Fruit fly (Drosophila melanogaster) whole organism, prepupa: ENCODE measurements around the gene CG11000.

Source experiments
- Blimp-1 ChIP-seq: fragments of 200-800 bp; sonication (Bioruptor generic); optimal IDR thresholded peaks from 3 replicates; lab custom pipeline; 2017; ENCODE audit warnings: missing biosample characterization, missing genetic modification characterization, mild to moderate bottlenecking, moderate library complexity, missing genetic modification reagents
- CG10631 ChIP-seq: fragments of 200-800 bp; sonication (Bioruptor generic); optimal IDR thresholded peaks from 2 replicates; lab custom pipeline; 2016; ENCODE audit warnings: missing biosample characterization, missing genetic modification characterization
- CG10669 ChIP-seq: fragments of 200-800 bp; sonication (Bioruptor generic); optimal IDR thresholded peaks from 3 replicates; lab custom pipeline; 2018; ENCODE audit warnings: missing biosample characterization, mild to moderate bottlenecking, missing genetic modification characterization, moderate library complexity
- CG11762 ChIP-seq: fragments of 200-800 bp; sonication (Bioruptor generic); optimal IDR thresholded peaks from 3 replicates; lab custom pipeline; 2016; ENCODE audit warnings: missing biosample characterization, missing genetic modification characterization; ENCODE audit not compliant: insufficient read depth
- CG11902 ChIP-seq: fragments of 200-800 bp; sonication (Bioruptor generic); optimal IDR thresholded peaks from 3 replicates; lab custom pipeline; 2016; ENCODE audit warnings: missing biosample characterization, missing genetic modification characterization
- CG15336 ChIP-seq: fragments of 200-800 bp; sonication (Bioruptor generic); IDR thresholded peaks from 2 replicates; pipeline ENCODE4 v1.3.6; 2022; ENCODE audit warnings: missing biosample characterization, missing genetic modification characterization
- CG1621 ChIP-seq: fragments of 200-800 bp; sonication (Bioruptor generic); optimal IDR thresholded peaks from 3 replicates; lab custom pipeline; 2018; ENCODE audit warnings: missing biosample characterization, mild to moderate bottlenecking, missing genetic modification characterization
- CG32006 ChIP-seq: fragments of 200-800 bp; sonication (Bioruptor generic); optimal IDR thresholded peaks from 3 replicates; lab custom pipeline; 2017; ENCODE audit warnings: missing biosample characterization, mild to moderate bottlenecking, missing genetic modification characterization
- CG4318 ChIP-seq: fragments of 200-800 bp; sonication (Bioruptor generic); optimal IDR thresholded peaks from 3 replicates; lab custom pipeline; 2017; ENCODE audit warnings: missing biosample characterization, mild to moderate bottlenecking, missing genetic modification characterization
- CG6163 ChIP-seq: fragments of 200-800 bp; sonication (Bioruptor generic); IDR thresholded peaks from 3 replicates; pipeline ENCODE4 v1.3.6; 2022; ENCODE audit warnings: missing biosample characterization, missing genetic modification characterization
- CG8119 ChIP-seq: fragments of 200-800 bp; sonication (Bioruptor generic); IDR thresholded peaks from 3 replicates; pipeline ENCODE4 v1.3.6; 2022; ENCODE audit warnings: missing biosample characterization, missing genetic modification characterization
- CG8632 ChIP-seq: fragments of 200-800 bp; sonication (Bioruptor generic); optimal IDR thresholded peaks from 3 replicates; lab custom pipeline; 2016; ENCODE audit warnings: missing biosample characterization, missing genetic modification characterization
- Ets21C ChIP-seq: fragments of 200-800 bp; sonication (Bioruptor generic); optimal IDR thresholded peaks from 3 replicates; lab custom pipeline; 2016; ENCODE audit warnings: missing biosample characterization, missing genetic modification characterization
- Ets96B ChIP-seq: fragments of 200-800 bp; optimal IDR thresholded peaks from 2 replicates; lab custom pipeline; 2019; ENCODE audit warnings: missing biosample characterization, mild to moderate bottlenecking, missing genetic modification characterization, moderate library complexity
- Gug ChIP-seq: fragments of 200-800 bp; sonication (Bioruptor generic); IDR thresholded peaks from 2 replicates; pipeline ENCODE4 v1.3.6; 2022; ENCODE audit warnings: missing biosample characterization, missing genetic modification characterization
- Hr38 ChIP-seq: sonication (Bioruptor generic); optimal IDR thresholded peaks from 2 replicates; lab custom pipeline; 2016; ENCODE audit warnings: missing biosample characterization, missing genetic modification characterization
- Hr39 ChIP-seq: fragments of 200-800 bp; sonication (Bioruptor generic); optimal IDR thresholded peaks from 2 replicates; lab custom pipeline; 2016; ENCODE audit warnings: missing biosample characterization, missing genetic modification characterization
- Hr4 ChIP-seq: fragments of 200-800 bp; sonication (Bioruptor generic); optimal IDR thresholded peaks from 3 replicates; lab custom pipeline; 2016; ENCODE audit warnings: missing biosample characterization, missing genetic modification characterization
- Lpt ChIP-seq: fragments of 200-800 bp; sonication (Bioruptor generic); optimal IDR thresholded peaks from 3 replicates; lab custom pipeline; 2016; ENCODE audit warnings: missing biosample characterization, missing genetic modification characterization
- Met ChIP-seq: fragments of 200-800 bp; sonication (Bioruptor generic); optimal IDR thresholded peaks from 3 replicates; lab custom pipeline; 2016; ENCODE audit warnings: missing biosample characterization, missing genetic modification characterization
- OdsH ChIP-seq: fragments of 200-800 bp; sonication (Bioruptor generic); optimal IDR thresholded peaks from 3 replicates; lab custom pipeline; 2016; ENCODE audit warnings: missing biosample characterization, missing genetic modification characterization
- Smox ChIP-seq: fragments of 200-800 bp; sonication (Bioruptor generic); optimal IDR thresholded peaks from 3 replicates; lab custom pipeline; 2016; ENCODE audit warnings: missing biosample characterization, missing genetic modification characterization
- Sox102F ChIP-seq: fragments of 200-800 bp; sonication (Bioruptor generic); optimal IDR thresholded peaks from 2 replicates; lab custom pipeline; 2016; ENCODE audit warnings: missing biosample characterization, mild to moderate bottlenecking, missing genetic modification characterization
- Sox15 ChIP-seq: fragments of 200-800 bp; sonication (Bioruptor generic); optimal IDR thresholded peaks from 3 replicates; lab custom pipeline; 2016; ENCODE audit warnings: missing biosample characterization, missing genetic modification characterization
- achi ChIP-seq: fragments of 200-800 bp; sonication (Bioruptor generic); optimal IDR thresholded peaks from 3 replicates; lab custom pipeline; 2016; ENCODE audit warnings: missing biosample characterization, missing genetic modification characterization
- acj6 ChIP-seq: fragments of 200-800 bp; sonication (Bioruptor generic); optimal IDR thresholded peaks from 3 replicates; lab custom pipeline; 2016; ENCODE audit warnings: missing biosample characterization, missing genetic modification characterization
- cyc ChIP-seq: fragments of 200-800 bp; sonication (Bioruptor generic); optimal IDR thresholded peaks from 3 replicates; lab custom pipeline; 2016; ENCODE audit warnings: missing biosample characterization, missing genetic modification characterization
- dac ChIP-seq: fragments of 200-800 bp; sonication (Bioruptor generic); optimal IDR thresholded peaks from 2 replicates; lab custom pipeline; 2017; ENCODE audit warnings: missing biosample characterization, mild to moderate bottlenecking, missing genetic modification characterization
- eg ChIP-seq: fragments of 200-800 bp; sonication (Bioruptor generic); IDR thresholded peaks from 3 replicates; pipeline ENCODE4 v1.3.6; 2022; ENCODE audit warnings: missing biosample characterization, missing genetic modification characterization
- fd59A ChIP-seq: fragments of 200-800 bp; sonication (Bioruptor generic); optimal IDR thresholded peaks from 2 replicates; lab custom pipeline; 2017; ENCODE audit warnings: missing biosample characterization, mild to moderate bottlenecking, missing genetic modification characterization, missing genetic modification reagents
- lz ChIP-seq: fragments of 200-800 bp; sonication (Bioruptor generic); optimal IDR thresholded peaks from 3 replicates; lab custom pipeline; 2016; ENCODE audit warnings: missing biosample characterization, missing genetic modification characterization
- net ChIP-seq: fragments of 200-800 bp; sonication (Bioruptor generic); optimal IDR thresholded peaks from 3 replicates; lab custom pipeline; 2016; ENCODE audit warnings: missing biosample characterization, missing genetic modification characterization
- pdm3 ChIP-seq: fragments of 200-800 bp; sonication (Bioruptor generic); optimal IDR thresholded peaks from 3 replicates; lab custom pipeline; 2016; ENCODE audit warnings: missing biosample characterization, missing genetic modification characterization
- salr ChIP-seq, 2 experiments: fragments of 200-800 bp; sonication (Bioruptor generic); optimal IDR thresholded peaks; 3 replicates each; lab custom pipeline; 2016 to 2018; ENCODE audit warnings: missing biosample characterization in 2 of 2, missing genetic modification characterization in 2 of 2, mild to moderate bottlenecking in 1 of 2
- spab ChIP-seq: fragments of 200-800 bp; sonication (Bioruptor generic); optimal IDR thresholded peaks from 2 replicates; lab custom pipeline; 2017; ENCODE audit warnings: missing biosample characterization, mild to moderate bottlenecking, missing genetic modification characterization, missing genetic modification reagents
- ss ChIP-seq, 2 experiments: fragments of 200-800 bp; sonication (Bioruptor generic); optimal IDR thresholded peaks; 2 replicates in 1 of 2; 3 replicates in 1 of 2; lab custom pipeline; 2017 to 2018; ENCODE audit warnings: mild to moderate bottlenecking in 2 of 2, missing biosample characterization in 2 of 2, missing genetic modification characterization in 2 of 2, moderate library complexity in 1 of 2
- vri ChIP-seq: fragments of 200-800 bp; sonication (Bioruptor generic); optimal IDR thresholded peaks from 3 replicates; lab custom pipeline; 2016; ENCODE audit warnings: missing biosample characterization, mild to moderate bottlenecking, missing genetic modification characterization

The CG11000 gene

dm6 chr3R:5838683-5839365 lies 36.7 kb downstream of the CG11000 start (continued):
- TF ChIP-seq CG8632 (GFP tag; lab: Kevin White, UChicago) (peak; percentile 53), Ets21C (GFP tag; lab: Kevin White, UChicago) (no peak), CG6163 (no peak; the same call in 2 of the 3 replicates), Hr39 (GFP tag; lab: Kevin White, UChicago) (no peak), CG10669 (GFP tag; lab: Kevin White, UChicago) (peak; percentile 52), OdsH (peak; percentile 51), eg (GFP tag; lab: Robert Waterston, UW) (no peak), Hr4 (no peak), Sox102F (no peak), ss (GFP tag; optimal IDR thresholded peaks at IDR 0.05; lab: Kevin White, UChicago) (no peak), vri (GFP tag; lab: Kevin White, UChicago) (no peak), CG10631 (GFP tag; lab: Kevin White, UChicago) (peak; percentile 41), CG15336 (no peak), spab (GFP tag; lab: Kevin White, UChicago) (peak; percentile 35), Ets96B (tag; lab: Kevin White, UChicago) (no peak), Sox15 (GFP tag; lab: Kevin White, UChicago) (no peak), acj6 (GFP tag; lab: Kevin White, UChicago) (peak; percentile 31), Lpt (GFP tag; lab: Kevin White, UChicago) (no peak), salr (GFP tag; optimal IDR thresholded peaks at IDR 0.05; lab: Kevin White, UChicago) (peak in 1 of 2 experiments; percentile 54), Smox (GFP tag; lab: Kevin White, UChicago) (no peak), net (GFP tag; lab: Kevin White, UChicago) (peak; percentile 46), Gug (GFP tag; lab: Robert Waterston, UW) (0 out of 2 replicates have a peak, but pooled peaks have one; percentile 13), CG4318 (GFP tag; lab: Kevin White, UChicago) (peak; percentile 21), Met (GFP tag; lab: Kevin White, UChicago) (no peak), cyc (no peak), CG32006 (no peak), Hr38 (GFP tag; lab: Kevin White, UChicago) (no peak), pdm3 (GFP tag; lab: Kevin White, UChicago) (peak; percentile 11), lz (GFP tag; lab: Kevin White, UChicago) (no peak), dac (GFP tag; lab: Kevin White, UChicago) (no peak), fd59A (GFP tag; lab: Kevin White, UChicago) (peak; percentile 11), CG8119 (GFP tag; lab: Robert Waterston, UW) (no peak), CG1621 (tag; lab: Kevin White, UChicago) (no peak), CG11902 (GFP tag; lab: Kevin White, UChicago) (no peak), CG11762 (GFP tag; lab: Kevin White, UChicago) (peak; percentile 13), Blimp-1 (GFP tag; lab: Kevin White, UChicago) (no peak)

- no peak for TF ChIP-seq CG32006
- TF ChIP-seq Gug (GFP tag; lab: Robert Waterston, UW), result no peak
Measured at dm6 chr3R:5840870-5841269, 38.7 kb downstream of the CG11000 start, which contains the start of gene CG1213. Gene CG1213, plus strand, starts transcription at chr3R:5841170.

dm6 chr3R:5841290-5841689 lies 39.2 kb downstream of the CG11000 start:
- no peak for TF ChIP-seq CG15336
- TF ChIP-seq achi (GFP tag; lab: Kevin White, UChicago), result no peak
- TF ChIP-seq dac (GFP tag; lab: Kevin White, UChicago), result no peak
- TF ChIP-seq vri (GFP tag; lab: Kevin White, UChicago), result peak; percentile 21
- no peak for TF ChIP-seq salr (GFP tag; optimal IDR thresholded peaks at IDR 0.05; lab: Kevin White, UChicago)
- TF ChIP-seq Lpt (GFP tag; lab: Kevin White, UChicago), result no peak
- TF ChIP-seq, all 60 proteins: peak for 1
